Worm (Caenorhabditis elegans) whole organism, L1 larva: ENCODE results near the gene W04B5.3.

Experiments
- C04F5.9 ChIP-seq: sonication (generic microtip); optimal IDR thresholded peaks from 2 replicates; lab custom pipeline; 2016; ENCODE audit warnings: missing genetic modification characterization, missing compliant biosample characterization
- C16A3.4 ChIP-seq: fragments of 150-350 bp; optimal IDR thresholded peaks from 2 replicates; lab custom pipeline; 2014; ENCODE audit warnings: missing biosample characterization, missing genetic modification characterization
- C34B4.2 ChIP-seq: sonication (generic microtip); optimal IDR thresholded peaks from 2 replicates; lab custom pipeline; 2017; ENCODE audit warnings: mild to moderate bottlenecking, missing genetic modification characterization, missing compliant biosample characterization
- aha-1 ChIP-seq: fragments of 150-350 bp; optimal IDR thresholded peaks from 2 replicates; lab custom pipeline; 2014; ENCODE audit warnings: missing biosample characterization, missing genetic modification characterization
- alr-1 ChIP-seq: fragments of 200-800 bp; sonication (Bioruptor generic); optimal IDR thresholded peaks from 2 replicates; lab custom pipeline; 2018; ENCODE audit warnings: borderline replicate concordance, mild to moderate bottlenecking, missing genetic modification characterization, missing compliant biosample characterization
- aly-2 ChIP-seq: fragments of 150-350 bp; optimal IDR thresholded peaks from 2 replicates; lab custom pipeline; 2014; ENCODE audit warnings: missing biosample characterization, missing genetic modification characterization
- ama-1 ChIP-seq: fragments of 150-350 bp; optimal IDR thresholded peaks from 2 replicates; lab custom pipeline; 2014
- ceh-63 ChIP-seq: fragments of 200-800 bp; sonication (Bioruptor generic); optimal IDR thresholded peaks from 2 replicates; lab custom pipeline; 2018; ENCODE audit warnings: mild to moderate bottlenecking, missing genetic modification characterization, missing compliant biosample characterization
- ceh-8 ChIP-seq: fragments of 200-800 bp; sonication (Bioruptor generic); optimal IDR thresholded peaks from 2 replicates; lab custom pipeline; 2018; ENCODE audit warnings: mild to moderate bottlenecking, missing genetic modification characterization, moderate library complexity, missing compliant biosample characterization
- ceh-90 ChIP-seq: sonication (generic microtip); optimal IDR thresholded peaks from 2 replicates; lab custom pipeline; 2016; ENCODE audit warnings: missing genetic modification characterization, missing compliant biosample characterization
- ces-1 ChIP-seq: fragments of 150-350 bp; optimal IDR thresholded peaks from 2 replicates; lab custom pipeline; 2014; ENCODE audit warnings: missing biosample characterization, missing genetic modification reagents, missing genetic modification characterization
- dsc-1 ChIP-seq: sonication (generic microtip); optimal IDR thresholded peaks from 2 replicates; lab custom pipeline; 2016; ENCODE audit warnings: mild to moderate bottlenecking, missing genetic modification characterization, missing compliant biosample characterization
- efl-3 ChIP-seq: fragments of 200-800 bp; sonication (Bioruptor generic); optimal IDR thresholded peaks from 2 replicates; lab custom pipeline; 2018; ENCODE audit warnings: mild to moderate bottlenecking, missing genetic modification characterization, missing compliant biosample characterization
- egl-27 ChIP-seq, 2 experiments: fragments of 150-350 bp in 1 of 2; sonication (generic microtip); optimal IDR thresholded peaks; 3 replicates each; lab custom pipeline; 2017 to 2018; ENCODE audit warnings: missing biosample characterization in 2 of 2, missing genetic modification characterization in 2 of 2, missing genetic modification reagents in 2 of 2
- ets-5 ChIP-seq: fragments of 200-800 bp; sonication (Bioruptor generic); IDR thresholded peaks from 2 replicates; pipeline ENCODE4 v1.3.6; 2022; ENCODE audit warnings: missing genetic modification characterization, missing compliant biosample characterization
- fkh-10 ChIP-seq: sonication (generic microtip); optimal IDR thresholded peaks from 2 replicates; lab custom pipeline; 2017; ENCODE audit warnings: missing biosample characterization, missing genetic modification reagents, missing genetic modification characterization
- fkh-4 ChIP-seq: sonication (generic microtip); optimal IDR thresholded peaks from 2 replicates; lab custom pipeline; 2016; ENCODE audit warnings: missing compliant biosample characterization, missing genetic modification characterization, borderline replicate concordance
- fkh-8 ChIP-seq: sonication (generic microtip); optimal IDR thresholded peaks from 2 replicates; lab custom pipeline; 2016; ENCODE audit warnings: mild to moderate bottlenecking, missing genetic modification characterization, missing compliant biosample characterization
- grh-1 ChIP-seq: fragments of 200-800 bp; sonication (Bioruptor generic); IDR thresholded peaks from 2 replicates; pipeline ENCODE4 v1.3.6; 2022; ENCODE audit warnings: missing genetic modification reagents, missing genetic modification characterization, missing compliant biosample characterization
- hlh-4 ChIP-seq: sonication (generic microtip); optimal IDR thresholded peaks from 2 replicates; lab custom pipeline; 2016; ENCODE audit warnings: mild to moderate bottlenecking, missing genetic modification characterization, missing compliant biosample characterization
- irx-1 ChIP-seq: sonication (generic microtip); optimal IDR thresholded peaks from 2 replicates; lab custom pipeline; 2016; ENCODE audit warnings: missing genetic modification characterization, missing compliant biosample characterization
- isw-1 ChIP-seq: fragments of 200-800 bp; sonication (Bioruptor generic); IDR thresholded peaks from 2 replicates; pipeline ENCODE4 v1.3.6; 2022; ENCODE audit warnings: missing genetic modification characterization, missing compliant biosample characterization
- lin-13 ChIP-seq: fragments of 150-350 bp; optimal IDR thresholded peaks from 2 replicates; lab custom pipeline; 2014; ENCODE audit warnings: missing biosample characterization, missing genetic modification reagents, missing genetic modification characterization
- lin-15B ChIP-seq: fragments of 150-350 bp; sonication (generic microtip); optimal IDR thresholded peaks from 3 replicates; lab custom pipeline; 2014; ENCODE audit warnings: missing biosample characterization, missing genetic modification characterization
- lin-35 ChIP-seq, 2 experiments: fragments of 150-350 bp; optimal IDR thresholded peaks; 2 replicates each; lab custom pipeline; 2014; ENCODE audit warnings: missing biosample characterization in 2 of 2, missing genetic modification characterization in 2 of 2, missing genetic modification reagents in 2 of 2
- lin-39 ChIP-seq: fragments of 150-350 bp; optimal IDR thresholded peaks from 2 replicates; lab custom pipeline; 2014; ENCODE audit warnings: missing biosample characterization, missing genetic modification reagents, missing genetic modification characterization
- lir-3 ChIP-seq: sonication (generic microtip); optimal IDR thresholded peaks from 2 replicates; lab custom pipeline; 2016; ENCODE audit warnings: mild to moderate bottlenecking, missing genetic modification characterization, moderate library complexity, missing compliant biosample characterization; ENCODE audit not compliant: poor library complexity
- mab-9 ChIP-seq: fragments of 200-800 bp; sonication (Bioruptor generic); IDR thresholded peaks from 2 replicates; pipeline ENCODE4 v1.3.6; 2022; ENCODE audit warnings: missing genetic modification reagents, missing genetic modification characterization, missing compliant biosample characterization
- mdl-1 ChIP-seq, 2 experiments: fragments of 150-350 bp; optimal IDR thresholded peaks; 2 replicates each; lab custom pipeline; 2014 to 2017; ENCODE audit warnings: missing biosample characterization in 2 of 2, missing genetic modification characterization in 2 of 2, inconsistent platforms in 1 of 2
- mef-2 ChIP-seq: fragments of 150-350 bp; optimal IDR thresholded peaks from 2 replicates; lab custom pipeline; 2014; ENCODE audit warnings: missing biosample characterization, missing genetic modification characterization
- mep-1 ChIP-seq: fragments of 150-350 bp; optimal IDR thresholded peaks from 2 replicates; lab custom pipeline; 2014; ENCODE audit warnings: missing biosample characterization, missing genetic modification characterization
- nhr-12 ChIP-seq: sonication (generic microtip); optimal IDR thresholded peaks from 2 replicates; lab custom pipeline; 2017; ENCODE audit warnings: missing biosample characterization, missing genetic modification characterization
- nhr-19 ChIP-seq: fragments of 200-800 bp; sonication (Bioruptor generic); conservative IDR thresholded peaks from 2 replicates; pipeline ENCODE4 v1.3.6; 2022; ENCODE audit warnings: missing genetic modification characterization, missing compliant biosample characterization
- nhr-20 ChIP-seq: sonication (generic microtip); optimal IDR thresholded peaks from 2 replicates; lab custom pipeline; 2016; ENCODE audit warnings: mild to moderate bottlenecking, missing genetic modification characterization, missing compliant biosample characterization
- nhr-237 ChIP-seq: fragments of 150-350 bp; optimal IDR thresholded peaks from 2 replicates; lab custom pipeline; 2014; ENCODE audit warnings: missing biosample characterization, missing genetic modification characterization
- nhr-76 ChIP-seq: sonication (generic microtip); optimal IDR thresholded peaks from 2 replicates; lab custom pipeline; 2017; ENCODE audit warnings: missing biosample characterization, missing genetic modification characterization
- pax-3 ChIP-seq: fragments of 200-800 bp; sonication (Bioruptor generic); optimal IDR thresholded peaks from 2 replicates; lab custom pipeline; 2018; ENCODE audit warnings: mild to moderate bottlenecking, missing genetic modification characterization, moderate library complexity, missing compliant biosample characterization
- pqm-1 ChIP-seq: sonication (generic microtip); optimal IDR thresholded peaks from 3 replicates; lab custom pipeline; 2017; ENCODE audit warnings: missing biosample characterization, missing genetic modification characterization
- rnt-1 ChIP-seq: sonication (generic microtip); optimal IDR thresholded peaks from 2 replicates; lab custom pipeline; 2016; ENCODE audit warnings: mild to moderate bottlenecking, missing genetic modification characterization, moderate library complexity, missing compliant biosample characterization
- skn-1 ChIP-seq: fragments of 150-350 bp; optimal IDR thresholded peaks from 2 replicates; lab custom pipeline; 2014; ENCODE audit warnings: missing biosample characterization, missing genetic modification characterization
- sptf-1 ChIP-seq: fragments of 150-350 bp; optimal IDR thresholded peaks from 2 replicates; lab custom pipeline; 2014; ENCODE audit warnings: missing biosample characterization, missing genetic modification characterization
- tbx-2 ChIP-seq: sonication (generic microtip); optimal IDR thresholded peaks from 2 replicates; lab custom pipeline; 2016; ENCODE audit warnings: missing genetic modification characterization, missing compliant biosample characterization
- tlp-1 ChIP-seq: fragments of 150-350 bp; optimal IDR thresholded peaks from 2 replicates; lab custom pipeline; 2014; ENCODE audit warnings: missing biosample characterization, missing genetic modification characterization
- unc-130 ChIP-seq: fragments of 150-350 bp; optimal IDR thresholded peaks from 2 replicates; lab custom pipeline; 2017; ENCODE audit warnings: missing biosample characterization, missing genetic modification characterization, inconsistent platforms
- unc-62 ChIP-seq: fragments of 150-350 bp; optimal IDR thresholded peaks from 2 replicates; lab custom pipeline; 2014; ENCODE audit warnings: missing biosample characterization, missing genetic modification reagents, missing genetic modification characterization
- unc-86 ChIP-seq: sonication (generic microtip); optimal IDR thresholded peaks from 2 replicates; lab custom pipeline; 2016; ENCODE audit warnings: missing genetic modification characterization, missing compliant biosample characterization
- unc-98 ChIP-seq: fragments of 200-800 bp; sonication (Bioruptor generic); IDR thresholded peaks from 2 replicates; pipeline ENCODE4 v1.3.6; 2022; ENCODE audit warnings: missing genetic modification characterization, missing compliant biosample characterization
- xbp-1 ChIP-seq: sonication (generic microtip); optimal IDR thresholded peaks from 2 replicates; lab custom pipeline; 2016; ENCODE audit warnings: missing genetic modification characterization, missing compliant biosample characterization
- zag-1 ChIP-seq: fragments of 150-350 bp; optimal IDR thresholded peaks from 2 replicates; lab custom pipeline; 2014; ENCODE audit warnings: missing biosample characterization, missing genetic modification characterization
- ztf-11 ChIP-seq, 2 experiments: sonication (generic microtip); optimal IDR thresholded peaks; 2 replicates each; lab custom pipeline; 2016 to 2017; ENCODE audit warnings: missing genetic modification characterization in 2 of 2, missing biosample characterization in 1 of 2, missing compliant biosample characterization in 1 of 2

Gene W04B5.3

ce11 chrIII:2401126-2402123, 16.9 kb upstream of the W04B5.3 start, which contains the start of the genes cic-1 and strm-1 (continued):
- TF ChIP-seq lin-39 (tag; lab: Kevin White, UChicago) (peak; percentile 56), C34B4.2 (no peak), C16A3.4 (peak; percentile 60), ztf-11 (tag; optimal IDR thresholded peaks at IDR 0.05; lab: Kevin White, UChicago) (no peak), ets-5 (GFP tag; lab: Robert Waterston, UW) (no peak), mef-2 (tag; lab: Kevin White, UChicago) (no peak), tbx-2 (tag; lab: Kevin White, UChicago) (peak; percentile 66), irx-1 (peak; percentile 38), pax-3 (tag; lab: Kevin White, UChicago) (no peak), skn-1 (tag; lab: Kevin White, UChicago) (peak; percentile 59), zag-1 (no peak), unc-98 (GFP tag; lab: Robert Waterston, UW) (no peak), C04F5.9 (tag; lab: Kevin White, UChicago) (no peak), ama-1 (lab: Kevin White, UChicago) (no peak), dsc-1 (tag; lab: Kevin White, UChicago) (peak; percentile 55), sptf-1 (tag; lab: Kevin White, UChicago) (no peak), lin-35 (GFP tag; optimal IDR thresholded peaks at IDR 0.05; lab: Kevin White, UChicago) (peak; percentile 95 to 96), tlp-1 (tag; lab: Kevin White, UChicago) (no peak), nhr-76 (tag; lab: Kevin White, UChicago) (no peak), lin-15B (tag; lab: Kevin White, UChicago) (peak; percentile 44), lir-3 (tag; lab: Kevin White, UChicago) (no peak), nhr-20 (tag; lab: Kevin White, UChicago) (no peak), unc-130 (no peak), nhr-12 (no peak), fkh-4 (tag; lab: Kevin White, UChicago) (no peak), aha-1 (tag; lab: Kevin White, UChicago) (no peak), alr-1 (no peak), efl-3 (GFP tag; lab: Kevin White, UChicago) (no peak), ceh-90 (tag; lab: Kevin White, UChicago) (no peak), hlh-4 (tag; lab: Kevin White, UChicago) (no peak), fkh-8 (peak; percentile 43), xbp-1 (tag; lab: Kevin White, UChicago) (peak; percentile 57), lin-13 (no peak), nhr-237 (tag; lab: Kevin White, UChicago) (no peak), isw-1 (GFP tag; lab: Robert Waterston, UW) (peak; percentile 55), ces-1 (GFP tag; lab: Kevin White, UChicago) (no peak), fkh-10 (no peak), egl-27 (tag; optimal IDR thresholded peaks at IDR 0.05; lab: Kevin White, UChicago) (no peak), mdl-1 (tag; optimal IDR thresholded peaks at IDR 0.05; lab: Kevin White, UChicago) (no peak), nhr-19 (GFP tag; lab: Robert Waterston, UW) (peak; percentile 65), ceh-63 (no peak), grh-1 (GFP tag; lab: Robert Waterston, UW) (0 out of 2 replicates have a peak, but pooled peaks have one; percentile 29), rnt-1 (tag; lab: Kevin White, UChicago) (no peak), mab-9 (GFP tag; lab: Robert Waterston, UW) (peak; percentile 70), aly-2 (tag; lab: Kevin White, UChicago) (peak; percentile 2), unc-62 (no peak), unc-86 (tag; lab: Kevin White, UChicago) (peak; percentile 62), pqm-1 (tag; lab: Kevin White, UChicago) (no peak), mep-1 (tag; lab: Kevin White, UChicago) (peak; percentile 55), ceh-8 (no peak)
